Fruit fly (Drosophila melanogaster) whole organism, pupa: ENCODE measurements around the gene CG5412.
A peak's percentile ranks its signal among the peaks of the same experiment; 100 is the strongest.

Experiments
- CG12605 ChIP-seq: fragments of 200-800 bp; sonication (Bioruptor generic); IDR thresholded peaks from 2 replicates; pipeline ENCODE4 v1.3.6; 2022; ENCODE audit warnings: missing biosample characterization, missing genetic modification characterization
- CG8301 ChIP-seq: fragments of 200-800 bp; sonication (Bioruptor generic); optimal IDR thresholded peaks from 2 replicates; lab custom pipeline; 2018; ENCODE audit warnings: missing biosample characterization, mild to moderate bottlenecking, missing genetic modification characterization
- CG9948 ChIP-seq: fragments of 200-800 bp; sonication (Bioruptor generic); optimal IDR thresholded peaks from 2 replicates; lab custom pipeline; 2018; ENCODE audit warnings: missing biosample characterization, mild to moderate bottlenecking, missing genetic modification characterization, moderate library complexity

DNA sequence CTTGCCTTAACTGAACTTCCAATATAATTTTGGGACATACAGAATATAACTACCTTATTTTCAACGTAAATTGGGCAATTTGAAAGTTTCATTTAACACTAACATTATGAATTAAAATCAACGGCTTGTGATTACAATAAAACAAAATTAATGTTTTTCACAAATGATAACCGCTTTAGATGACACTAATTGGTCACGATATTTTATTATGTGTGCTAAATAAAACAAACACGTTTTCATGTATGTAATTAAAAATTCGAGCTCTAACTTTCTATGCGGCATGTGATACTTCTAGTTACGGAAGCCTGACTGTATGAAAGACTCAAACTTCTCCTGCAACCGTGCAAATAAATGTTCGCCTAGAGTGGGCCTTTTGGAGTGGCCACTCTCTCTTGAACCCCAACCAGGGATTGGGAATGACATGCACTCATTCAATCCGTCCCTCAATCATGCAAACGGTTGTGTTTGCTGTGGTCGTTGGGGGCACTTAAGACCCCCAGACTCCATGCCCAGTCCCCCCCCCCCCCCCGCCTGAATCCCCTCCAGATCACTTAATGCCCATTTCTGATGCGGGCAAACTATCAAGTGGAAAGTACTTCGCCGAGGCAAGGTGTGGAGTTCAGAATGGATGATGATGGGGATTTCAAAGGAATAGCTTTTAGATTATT lies 18.4 kb downstream of the CG5412 start:
- TF ChIP-seq CG12605 (GFP tag; lab: Robert Waterston, UW): no peak
- no peak for TF ChIP-seq CG9948 (tag; lab: Kevin White, UChicago)
- TF ChIP-seq CG8301 (tag; lab: Kevin White, UChicago): peak; percentile 18
